Fruit fly (Drosophila melanogaster) whole organism, embryonic: ENCODE results near the gene Pstk.

Experiments used
- CG10209 ChIP-seq: fragments of 200-800 bp; sonication (Bioruptor generic); optimal IDR thresholded peaks from 3 replicates; lab custom pipeline; 2017; ENCODE audit warnings: missing biosample characterization, mild to moderate bottlenecking, missing genetic modification characterization, missing genetic modification reagents
- CG11398 ChIP-seq: fragments of 200-800 bp; sonication (Bioruptor generic); optimal IDR thresholded peaks from 2 replicates; lab custom pipeline; 2016; ENCODE audit warnings: missing biosample characterization, missing genetic modification characterization
- CG1233 ChIP-seq: fragments of 200-800 bp; sonication (Bioruptor generic); optimal IDR thresholded peaks from 4 replicates; lab custom pipeline; 2018; ENCODE audit warnings: missing biosample characterization, mild to moderate bottlenecking, missing genetic modification characterization
- CG13123 ChIP-seq: fragments of 200-800 bp; sonication (Bioruptor generic); optimal IDR thresholded peaks from 2 replicates; lab custom pipeline; 2016; ENCODE audit warnings: missing biosample characterization, missing genetic modification characterization
- CG13287 ChIP-seq: fragments of 200-800 bp; sonication (Bioruptor generic); IDR thresholded peaks from 2 replicates; pipeline ENCODE4 v1.3.6; 2022; ENCODE audit warnings: missing biosample characterization, missing genetic modification characterization; ENCODE audit not compliant: partially characterized antibody
- CG13296 ChIP-seq: fragments of 200-800 bp; sonication (Bioruptor generic); optimal IDR thresholded peaks from 3 replicates; lab custom pipeline; 2018; ENCODE audit warnings: missing biosample characterization, mild to moderate bottlenecking, missing genetic modification characterization
- CG13775 ChIP-seq: fragments of 200-800 bp; sonication (Bioruptor generic); optimal IDR thresholded peaks from 3 replicates; lab custom pipeline; 2017; ENCODE audit warnings: missing biosample characterization, mild to moderate bottlenecking, missing genetic modification characterization
- CG15696 ChIP-seq: fragments of 200-800 bp; sonication (Bioruptor generic); optimal IDR thresholded peaks from 2 replicates; lab custom pipeline; 2019; ENCODE audit warnings: missing biosample characterization, mild to moderate bottlenecking, missing genetic modification characterization, moderate library complexity
- CG17328 ChIP-seq: fragments of 200-800 bp; sonication (Bioruptor generic); IDR thresholded peaks from 2 replicates; pipeline ENCODE4 v1.3.6; 2022; ENCODE audit warnings: missing biosample characterization, missing genetic modification characterization
- CG18599 ChIP-seq: fragments of 200-800 bp; sonication (Bioruptor generic); optimal IDR thresholded peaks from 3 replicates; lab custom pipeline; 2017; ENCODE audit warnings: missing biosample characterization, missing genetic modification characterization, mild to moderate bottlenecking, moderate library complexity, missing genetic modification reagents
- CG4282 ChIP-seq: fragments of 200-800 bp; sonication (Bioruptor generic); optimal IDR thresholded peaks from 2 replicates; lab custom pipeline; 2016; ENCODE audit warnings: missing biosample characterization, missing genetic modification characterization
- CG4707 ChIP-seq: fragments of 200-800 bp; sonication (Bioruptor generic); optimal IDR thresholded peaks from 2 replicates; lab custom pipeline; 2018; ENCODE audit warnings: missing biosample characterization, mild to moderate bottlenecking, missing genetic modification characterization, moderate library complexity
- CG5245 ChIP-seq: fragments of 200-800 bp; sonication (Bioruptor generic); optimal IDR thresholded peaks from 3 replicates; lab custom pipeline; 2016; ENCODE audit warnings: missing biosample characterization, missing genetic modification characterization
- CG6791 ChIP-seq: fragments of 200-800 bp; sonication (Bioruptor generic); IDR thresholded peaks from 3 replicates; pipeline ENCODE4 v1.3.6; 2022; ENCODE audit warnings: missing biosample characterization, missing genetic modification characterization; ENCODE audit not compliant: partially characterized antibody
- CG8924 ChIP-seq: fragments of 200-800 bp; optimal IDR thresholded peaks from 3 replicates; lab custom pipeline; 2019; ENCODE audit warnings: missing biosample characterization, mild to moderate bottlenecking, missing genetic modification characterization, moderate library complexity
- CG9215 ChIP-seq: fragments of 200-800 bp; sonication (Bioruptor generic); IDR thresholded peaks from 2 replicates; pipeline ENCODE4 v1.3.6; 2022; ENCODE audit warnings: missing biosample characterization, missing genetic modification characterization
- CG9437 ChIP-seq: fragments of 200-800 bp; sonication (Bioruptor generic); optimal IDR thresholded peaks from 2 replicates; lab custom pipeline; 2018; ENCODE audit warnings: missing biosample characterization, mild to moderate bottlenecking, missing genetic modification characterization
- CG9609 ChIP-seq: fragments of 200-800 bp; sonication (Bioruptor generic); optimal IDR thresholded peaks from 3 replicates; lab custom pipeline; 2016; ENCODE audit warnings: missing biosample characterization, missing genetic modification characterization
- CTCF ChIP-seq: fragments of 200-800 bp; sonication (Bioruptor generic); optimal IDR thresholded peaks from 2 replicates; lab custom pipeline; 2017; ENCODE audit warnings: missing biosample characterization, mild to moderate bottlenecking, missing genetic modification characterization, moderate library complexity
- Dek ChIP-seq: fragments of 200-800 bp; sonication (Bioruptor generic); optimal IDR thresholded peaks from 3 replicates; lab custom pipeline; 2019; ENCODE audit warnings: missing biosample characterization, mild to moderate bottlenecking, missing genetic modification characterization, moderate library complexity
- Ets97D ChIP-seq: fragments of 200-800 bp; sonication (Bioruptor generic); optimal IDR thresholded peaks from 3 replicates; lab custom pipeline; 2016; ENCODE audit warnings: missing biosample characterization, missing genetic modification characterization
- Kr ChIP-seq: fragments of 200-800 bp; sonication (Bioruptor generic); optimal IDR thresholded peaks from 2 replicates; lab custom pipeline; 2017; ENCODE audit warnings: missing biosample characterization, mild to moderate bottlenecking, missing genetic modification characterization
- MBD-R2 ChIP-seq: fragments of 200-800 bp; sonication (Bioruptor generic); IDR thresholded peaks from 2 replicates; pipeline ENCODE4 v1.3.6; 2022; ENCODE audit warnings: missing biosample characterization, missing genetic modification characterization
- NFAT ChIP-seq: fragments of 200-800 bp; sonication (Bioruptor generic); IDR thresholded peaks from 2 replicates; pipeline ENCODE4 v1.3.6; 2022; ENCODE audit warnings: missing biosample characterization, missing genetic modification characterization
- Nf-YA ChIP-seq: fragments of 200-800 bp; sonication (Bioruptor generic); IDR thresholded peaks from 2 replicates; pipeline ENCODE4 v1.3.6; 2022; ENCODE audit warnings: missing biosample characterization, missing genetic modification characterization
- Sox100B ChIP-seq: fragments of 200-800 bp; sonication (Bioruptor generic); optimal IDR thresholded peaks from 3 replicates; lab custom pipeline; 2018; ENCODE audit warnings: missing biosample characterization, mild to moderate bottlenecking, missing genetic modification characterization
- TFAM ChIP-seq: fragments of 200-800 bp; sonication (Bioruptor generic); optimal IDR thresholded peaks from 2 replicates; lab custom pipeline; 2017; ENCODE audit warnings: missing biosample characterization, missing genetic modification characterization, inconsistent platforms
- Taf1 ChIP-seq: fragments of 200-800 bp; sonication (Bioruptor generic); IDR thresholded peaks from 2 replicates; pipeline ENCODE4 v1.3.6; 2022; ENCODE audit warnings: missing biosample characterization, missing genetic modification characterization
- Trl ChIP-seq, 3 experiments: fragments of >200 bp in 2 of 3; fragments of 200-800 bp in 1 of 3; sonication (Bioruptor generic) in 1 of 3; optimal IDR thresholded peaks; 2 replicates in 1 of 3; 3 replicates in 2 of 3; lab custom pipeline; 2016 to 2017; ENCODE audit warnings: missing biosample characterization in 1 of 3, missing genetic modification characterization in 1 of 3
- Xbp1 ChIP-seq: fragments of 200-800 bp; sonication (Bioruptor generic); optimal IDR thresholded peaks from 3 replicates; lab custom pipeline; 2016; ENCODE audit warnings: missing biosample characterization, mild to moderate bottlenecking, missing genetic modification characterization
- YL-1 ChIP-seq: fragments of 200-800 bp; sonication (Bioruptor generic); optimal IDR thresholded peaks from 3 replicates; lab custom pipeline; 2017; ENCODE audit warnings: missing biosample characterization, mild to moderate bottlenecking, missing genetic modification characterization
- corto ChIP-seq: fragments of 200-800 bp; sonication (Bioruptor generic); optimal IDR thresholded peaks from 2 replicates; lab custom pipeline; 2016; ENCODE audit warnings: missing biosample characterization, mild to moderate bottlenecking, missing genetic modification characterization, moderate library complexity
- cwo ChIP-seq: fragments of 200-800 bp; sonication (Bioruptor generic); optimal IDR thresholded peaks from 3 replicates; lab custom pipeline; 2017; ENCODE audit warnings: missing biosample characterization, missing genetic modification characterization, mild to moderate bottlenecking, moderate library complexity, missing genetic modification reagents
- esg ChIP-seq: fragments of 200-800 bp; sonication (Bioruptor generic); conservative IDR thresholded peaks from 2 replicates; pipeline ENCODE4 v1.3.6; 2022; ENCODE audit warnings: missing biosample characterization, missing genetic modification characterization
- fd3F ChIP-seq: fragments of 200-800 bp; sonication (Bioruptor generic); optimal IDR thresholded peaks from 2 replicates; lab custom pipeline; 2018; ENCODE audit warnings: missing biosample characterization, mild to moderate bottlenecking, missing genetic modification characterization, moderate library complexity
- grn ChIP-seq: fragments of 200-800 bp; sonication (Bioruptor generic); optimal IDR thresholded peaks from 3 replicates; lab custom pipeline; 2017; ENCODE audit warnings: missing biosample characterization, missing genetic modification characterization
- jigr1 ChIP-seq: fragments of 200-800 bp; sonication (Bioruptor generic); IDR thresholded peaks from 3 replicates; pipeline ENCODE4 v1.3.6; 2022; ENCODE audit warnings: missing biosample characterization, missing genetic modification characterization
- klu ChIP-seq: fragments of 200-800 bp; sonication (Bioruptor generic); IDR thresholded peaks from 2 replicates; pipeline ENCODE4 v1.3.6; 2022; ENCODE audit warnings: missing biosample characterization, missing genetic modification characterization
- luna ChIP-seq: fragments of 200-800 bp; sonication (Bioruptor generic); optimal IDR thresholded peaks from 2 replicates; lab custom pipeline; 2016; ENCODE audit warnings: missing biosample characterization, missing genetic modification characterization
- org-1 ChIP-seq: fragments of 200-800 bp; sonication (Bioruptor generic); optimal IDR thresholded peaks from 2 replicates; lab custom pipeline; 2017; ENCODE audit warnings: missing biosample characterization, missing genetic modification characterization
- pum ChIP-seq: fragments of 200-800 bp; sonication (Bioruptor generic); optimal IDR thresholded peaks from 2 replicates; lab custom pipeline; 2016; ENCODE audit warnings: missing biosample characterization, missing genetic modification characterization
- pzg ChIP-seq: fragments of 200-800 bp; sonication (Bioruptor generic); optimal IDR thresholded peaks from 3 replicates; lab custom pipeline; 2018; ENCODE audit warnings: missing biosample characterization, mild to moderate bottlenecking, missing genetic modification characterization, moderate library complexity
- shn ChIP-seq: fragments of 200-800 bp; sonication (Bioruptor generic); optimal IDR thresholded peaks from 3 replicates; lab custom pipeline; 2016; ENCODE audit warnings: missing biosample characterization, missing genetic modification characterization
- ssp ChIP-seq: fragments of 200-800 bp; sonication (Bioruptor generic); IDR thresholded peaks from 2 replicates; pipeline ENCODE4 v1.3.6; 2022; ENCODE audit warnings: missing biosample characterization, missing genetic modification characterization
- tio ChIP-seq: fragments of 200-800 bp; sonication (Bioruptor generic); optimal IDR thresholded peaks from 2 replicates; lab custom pipeline; 2017; ENCODE audit warnings: missing biosample characterization, missing genetic modification characterization, inconsistent platforms
- twi ChIP-seq: fragments of 200-800 bp; optimal IDR thresholded peaks from 2 replicates; lab custom pipeline; 2019; ENCODE audit warnings: missing biosample characterization, mild to moderate bottlenecking, missing genetic modification characterization, moderate library complexity
- unpg ChIP-seq: fragments of 200-800 bp; sonication (Bioruptor generic); optimal IDR thresholded peaks from 3 replicates; lab custom pipeline; 2018; ENCODE audit warnings: missing biosample characterization, mild to moderate bottlenecking, missing genetic modification characterization, moderate library complexity
- zf30C ChIP-seq: fragments of 200-800 bp; sonication (Bioruptor generic); optimal IDR thresholded peaks from 3 replicates; lab custom pipeline; 2018; ENCODE audit warnings: missing biosample characterization, mild to moderate bottlenecking, missing genetic modification characterization
- zfh1 ChIP-seq: fragments of 200-800 bp; sonication (Bioruptor generic); IDR thresholded peaks from 3 replicates; pipeline ENCODE4 v1.3.6; 2022; ENCODE audit warnings: missing biosample characterization, missing genetic modification characterization
- zfh2 ChIP-seq: fragments of 200-800 bp; sonication (Bioruptor generic); optimal IDR thresholded peaks from 2 replicates; lab custom pipeline; 2016; ENCODE audit warnings: missing biosample characterization, missing genetic modification characterization

Pstk gene

DNA sequence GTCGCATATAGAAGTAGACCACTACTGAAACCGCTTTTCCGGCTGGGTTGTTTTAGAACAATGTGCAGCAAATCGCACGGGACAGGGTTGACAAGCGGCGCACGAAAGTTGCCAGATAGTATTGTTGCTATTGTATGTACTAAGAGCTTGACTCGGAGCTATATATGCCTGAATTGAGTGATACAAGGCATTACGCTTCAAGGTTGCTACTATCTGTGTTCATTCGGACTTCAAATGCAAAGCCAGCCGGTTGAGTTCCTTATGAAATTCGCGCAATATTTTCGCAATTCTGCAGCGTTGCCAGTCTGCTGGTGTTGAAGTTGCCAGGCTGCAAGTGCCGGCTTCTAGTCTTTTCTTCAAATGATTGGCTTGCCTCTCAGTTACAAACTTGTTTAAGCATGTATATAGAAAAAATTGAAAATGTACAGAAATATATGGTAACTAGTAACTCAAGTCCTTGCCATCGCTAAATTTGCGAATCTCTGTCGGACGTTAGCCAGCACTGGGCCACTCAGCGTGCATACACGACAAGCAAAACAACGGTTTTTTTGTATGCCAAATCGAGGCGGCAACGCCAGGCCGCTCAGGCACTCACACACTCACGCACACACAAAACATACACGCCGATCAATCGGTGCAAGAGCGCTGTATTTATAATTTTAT is 33.6 kb upstream of the Pstk start, which contains the start of the genes Ranbp21 and Elys (continued):
- no peak for TF ChIP-seq corto (GFP tag; lab: Kevin White, UChicago)
- TF ChIP-seq CG5245: peak; percentile 28
- peak; percentile 58 for TF ChIP-seq klu (GFP tag; lab: Robert Waterston, UW)
- peak in 1 of 2 experiments; percentile 25 for TF ChIP-seq Trl (optimal IDR thresholded peaks at IDR 0.05; lab: Kevin White, UChicago)
- peak; percentile 44 for TF ChIP-seq Trl (GFP tag; optimal IDR thresholded peaks at IDR 0.05; lab: Kevin White, UChicago)
- TF ChIP-seq CG4282 (GFP tag; lab: Kevin White, UChicago): no peak
- TF ChIP-seq CG6791 (GFP tag; lab: Robert Waterston, UW): peak; percentile 6; the same call in 1 of the 3 replicates
- peak; percentile 75 for TF ChIP-seq zfh2 (GFP tag; lab: Kevin White, UChicago)
- peak; percentile 62 for TF ChIP-seq Ets97D (GFP tag; lab: Kevin White, UChicago)
- TF ChIP-seq Xbp1 (GFP tag; lab: Kevin White, UChicago): peak; percentile 67
- no peak for TF ChIP-seq CG9437 (GFP tag; lab: Kevin White, UChicago)
- peak; percentile 71 for TF ChIP-seq CG9609 (GFP tag; lab: Kevin White, UChicago)
- no peak for TF ChIP-seq org-1 (GFP tag; lab: Kevin White, UChicago)
- no peak for TF ChIP-seq tio (GFP tag; lab: Kevin White, UChicago)
- TF ChIP-seq Sox100B (GFP tag; lab: Kevin White, UChicago): no peak
- TF ChIP-seq unpg (GFP tag; lab: Kevin White, UChicago): no peak
- TF ChIP-seq grn (GFP tag; lab: Kevin White, UChicago): no peak
- TF ChIP-seq twi (tag; lab: Kevin White, UChicago): no peak
- TF ChIP-seq CG8924 (tag; lab: Kevin White, UChicago): peak; percentile 21
- peak; percentile 55 for TF ChIP-seq pzg (GFP tag; lab: Kevin White, UChicago)
- peak; percentile 48 for TF ChIP-seq CG11398 (GFP tag; lab: Kevin White, UChicago)
- TF ChIP-seq TFAM: no peak
- peak; percentile 64 for TF ChIP-seq YL-1 (GFP tag; lab: Kevin White, UChicago)
- TF ChIP-seq Dek: no peak
- no peak for TF ChIP-seq Kr (GFP tag; lab: Kevin White, UChicago)
- TF ChIP-seq CG15696 (tag; lab: Kevin White, UChicago): no peak
- TF ChIP-seq CG13287 (GFP tag; lab: Robert Waterston, UW): peak; percentile 55
- no peak; the same call in 1 of the 2 replicates for TF ChIP-seq Nf-YA (GFP tag; lab: Robert Waterston, UW)
- no peak for TF ChIP-seq CG18599
- no peak for TF ChIP-seq CG13123 (GFP tag; lab: Kevin White, UChicago)
- no peak for TF ChIP-seq CG13296 (GFP tag; lab: Kevin White, UChicago)
- peak; percentile 68 for TF ChIP-seq MBD-R2 (GFP tag; lab: Robert Waterston, UW)
- peak; percentile 58 for TF ChIP-seq CG13775 (GFP tag; lab: Kevin White, UChicago)
- peak; percentile 76 for TF ChIP-seq pum
- peak; percentile 3 for TF ChIP-seq fd3F (GFP tag; lab: Kevin White, UChicago)
- no peak for TF ChIP-seq CTCF
- TF ChIP-seq luna: no peak
- TF ChIP-seq CG9215: peak; percentile 62
- peak; percentile 23 for TF ChIP-seq CG1233 (GFP tag; lab: Kevin White, UChicago)
- peak; percentile 47 for TF ChIP-seq ssp
- no peak for TF ChIP-seq zf30C (GFP tag; lab: Kevin White, UChicago)
- 0 out of 2 replicates have a peak, but pooled peaks have one; percentile 15 for TF ChIP-seq NFAT
- TF ChIP-seq shn (GFP tag; lab: Kevin White, UChicago): peak; percentile 65
- peak; percentile 33; the same call in 1 of the 2 replicates for TF ChIP-seq CG17328 (GFP tag; lab: Robert Waterston, UW)
- TF ChIP-seq CG10209 (GFP tag; lab: Kevin White, UChicago): peak; percentile 38
- no peak for TF ChIP-seq Taf1
- no peak for TF ChIP-seq jigr1 (GFP tag; lab: Robert Waterston, UW)
- no peak for TF ChIP-seq cwo (GFP tag; lab: Kevin White, UChicago)
- TF ChIP-seq CG4707: no peak
- TF ChIP-seq esg (GFP tag; lab: Robert Waterston, UW): peak; percentile 47; the same call in 1 of the 2 replicates
- peak; percentile 66; the same call in 2 of the 3 replicates for TF ChIP-seq zfh1 (GFP tag; lab: Robert Waterston, UW)
